Worm (Caenorhabditis elegans) whole organism, L3 larva: ENCODE data around the gene Y116A8B.4.

ENCODE experiments used
- R02D3.7 ChIP-seq: fragments of 150-350 bp; optimal IDR thresholded peaks from 2 replicates; lab custom pipeline; 2014; ENCODE audit warnings: missing biosample characterization, missing genetic modification characterization
- ama-1 ChIP-seq: fragments of 150-350 bp; optimal IDR thresholded peaks from 2 replicates; lab custom pipeline; 2018
- egl-27 ChIP-seq: sonication (generic microtip); optimal IDR thresholded peaks from 4 replicates; lab custom pipeline; 2017; ENCODE audit warnings: missing biosample characterization, missing genetic modification reagents, missing genetic modification characterization
- egl-5 ChIP-seq: fragments of 150-350 bp; optimal IDR thresholded peaks from 2 replicates; lab custom pipeline; 2017; ENCODE audit warnings: missing biosample characterization, missing genetic modification reagents, missing genetic modification characterization, inconsistent platforms
- elt-1 ChIP-seq: fragments of 150-350 bp; optimal IDR thresholded peaks from 2 replicates; lab custom pipeline; 2014; ENCODE audit warnings: missing biosample characterization, missing genetic modification characterization
- elt-2 ChIP-seq: sonication (generic microtip); optimal IDR thresholded peaks from 2 replicates; lab custom pipeline; 2016; ENCODE audit warnings: missing genetic modification reagents, mild to moderate bottlenecking, missing genetic modification characterization, missing compliant biosample characterization
- elt-3 ChIP-seq, 3 experiments: fragments of 150-350 bp in 1 of 3; sonication (generic microtip) in 2 of 3; optimal IDR thresholded peaks; 2 replicates in 2 of 3; 4 replicates in 1 of 3; lab custom pipeline; 2014 to 2017; ENCODE audit warnings: missing biosample characterization in 3 of 3, missing genetic modification characterization in 3 of 3
- eor-1 ChIP-seq, 2 experiments: fragments of 150-350 bp; optimal IDR thresholded peaks; 2 replicates each; lab custom pipeline; 2014 to 2018; ENCODE audit warnings: missing biosample characterization in 2 of 2, missing genetic modification characterization in 2 of 2
- fkh-10 ChIP-seq: sonication (generic microtip); optimal IDR thresholded peaks from 2 replicates; lab custom pipeline; 2017; ENCODE audit warnings: missing biosample characterization, missing genetic modification reagents, missing genetic modification characterization
- fkh-2 ChIP-seq: fragments of 150-350 bp; optimal IDR thresholded peaks from 2 replicates; lab custom pipeline; 2014; ENCODE audit warnings: missing biosample characterization, missing genetic modification reagents, missing genetic modification characterization
- fos-1 ChIP-seq: fragments of 150-350 bp; optimal IDR thresholded peaks from 2 replicates; lab custom pipeline; 2014; ENCODE audit warnings: missing biosample characterization, missing genetic modification characterization
- hmg-11 ChIP-seq: sonication (generic microtip); optimal IDR thresholded peaks from 2 replicates; lab custom pipeline; 2016; ENCODE audit warnings: missing genetic modification characterization, missing compliant biosample characterization
- jun-1 ChIP-seq: fragments of 150-350 bp; optimal IDR thresholded peaks from 2 replicates; lab custom pipeline; 2014; ENCODE audit warnings: missing biosample characterization, missing genetic modification reagents, missing genetic modification characterization
- lin-15B ChIP-seq: fragments of 150-350 bp; optimal IDR thresholded peaks from 2 replicates; lab custom pipeline; 2014; ENCODE audit warnings: missing biosample characterization, missing genetic modification characterization
- lin-39 ChIP-seq: fragments of 150-350 bp; optimal IDR thresholded peaks from 2 replicates; lab custom pipeline; 2018; ENCODE audit warnings: missing biosample characterization, missing genetic modification reagents, missing genetic modification characterization
- lsy-12 ChIP-seq: sonication (generic microtip); optimal IDR thresholded peaks from 2 replicates; lab custom pipeline; 2016; ENCODE audit warnings: mild to moderate bottlenecking, missing genetic modification characterization, missing compliant biosample characterization
- nhr-11 ChIP-seq: fragments of 150-350 bp; optimal IDR thresholded peaks from 2 replicates; lab custom pipeline; 2014; ENCODE audit warnings: missing biosample characterization, missing genetic modification characterization
- nhr-12 ChIP-seq: fragments of 150-350 bp; optimal IDR thresholded peaks from 2 replicates; lab custom pipeline; 2014; ENCODE audit warnings: missing biosample characterization, missing genetic modification characterization
- nhr-23 ChIP-seq: fragments of 150-350 bp; optimal IDR thresholded peaks from 2 replicates; lab custom pipeline; 2014; ENCODE audit warnings: missing biosample characterization, missing genetic modification reagents, missing genetic modification characterization
- nhr-25 ChIP-seq: sonication (generic microtip); optimal IDR thresholded peaks from 2 replicates; lab custom pipeline; 2017; ENCODE audit warnings: missing biosample characterization, missing genetic modification characterization
- nhr-28 ChIP-seq: fragments of 150-350 bp; optimal IDR thresholded peaks from 2 replicates; lab custom pipeline; 2014; ENCODE audit warnings: missing biosample characterization, missing genetic modification characterization
- nhr-43 ChIP-seq: sonication (generic microtip); optimal IDR thresholded peaks from 2 replicates; lab custom pipeline; 2016; ENCODE audit warnings: mild to moderate bottlenecking, missing genetic modification characterization, missing compliant biosample characterization; ENCODE audit not compliant: poor library complexity, severe bottlenecking
- nhr-67 ChIP-seq: fragments of 150-350 bp; optimal IDR thresholded peaks from 2 replicates; lab custom pipeline; 2014; ENCODE audit warnings: missing biosample characterization, missing genetic modification characterization
- nhr-76 ChIP-seq: fragments of 150-350 bp; sonication (generic microtip); optimal IDR thresholded peaks from 5 replicates; lab custom pipeline; 2014; ENCODE audit warnings: missing biosample characterization, missing genetic modification characterization
- nhr-77 ChIP-seq: fragments of 150-350 bp; optimal IDR thresholded peaks from 2 replicates; lab custom pipeline; 2014; ENCODE audit warnings: missing biosample characterization, missing genetic modification characterization
- sea-2 ChIP-seq: fragments of 150-350 bp; sonication (generic microtip); optimal IDR thresholded peaks from 4 replicates; lab custom pipeline; 2014; ENCODE audit warnings: missing biosample characterization, missing genetic modification reagents, missing genetic modification characterization
- skn-1 ChIP-seq: fragments of 150-350 bp; optimal IDR thresholded peaks from 2 replicates; lab custom pipeline; 2014; ENCODE audit warnings: missing biosample characterization, missing genetic modification characterization
- snpc-4 ChIP-seq: fragments of 150-350 bp; optimal IDR thresholded peaks from 2 replicates; lab custom pipeline; 2014; ENCODE audit warnings: missing biosample characterization, missing genetic modification characterization
- tbx-2 ChIP-seq: sonication (generic microtip); optimal IDR thresholded peaks from 2 replicates; lab custom pipeline; 2016; ENCODE audit warnings: mild to moderate bottlenecking, missing genetic modification characterization, missing compliant biosample characterization
- unc-39 ChIP-seq: sonication (generic microtip); optimal IDR thresholded peaks from 4 replicates; lab custom pipeline; 2017; ENCODE audit warnings: missing biosample characterization, missing genetic modification characterization
- ztf-4 ChIP-seq: fragments of 150-350 bp; optimal IDR thresholded peaks from 2 replicates; lab custom pipeline; 2014; ENCODE audit warnings: missing biosample characterization, missing genetic modification characterization

Gene Y116A8B.4

ce11 chrIV:17269042-17269441, 45.5 kb downstream of the Y116A8B.4 start, which contains the start of gene atgp-1:
Gene atgp-1, plus strand, starts transcription at chrIV:17269342.
- no peak for TF ChIP-seq tbx-2 (tag; lab: Kevin White, UChicago)
- no peak for TF ChIP-seq egl-5
- no peak for TF ChIP-seq snpc-4 (tag; lab: Kevin White, UChicago)
- no peak for TF ChIP-seq hmg-11 (tag; lab: Kevin White, UChicago)
- no peak for TF ChIP-seq elt-1 (tag; lab: Kevin White, UChicago)
- no peak for TF ChIP-seq egl-27 (tag; lab: Kevin White, UChicago)
- TF ChIP-seq nhr-12 (tag; lab: Kevin White, UChicago) = no peak
- no peak for TF ChIP-seq lsy-12 (tag; lab: Kevin White, UChicago)
- TF ChIP-seq R02D3.7 = no peak
- TF ChIP-seq nhr-67 (tag; lab: Kevin White, UChicago) = no peak
- no peak for TF ChIP-seq nhr-76
- no peak for TF ChIP-seq elt-2
- no peak for TF ChIP-seq skn-1 (tag; lab: Kevin White, UChicago)
- no peak for TF ChIP-seq nhr-77 (tag; lab: Kevin White, UChicago)
- TF ChIP-seq fos-1 (tag; lab: Kevin White, UChicago) = no peak
- no peak for TF ChIP-seq ama-1 (lab: Kevin White, UChicago)
- TF ChIP-seq unc-39 (tag; lab: Kevin White, UChicago) = no peak

- peak; percentile 25 for TF ChIP-seq nhr-25
- TF ChIP-seq nhr-77 (tag; lab: Kevin White, UChicago) = no peak
Measured at ce11 chrIV:17269702-17270101, 46.1 kb downstream of the Y116A8B.4 start.

- TF ChIP-seq ztf-4 (no peak), egl-27 (tag; lab: Kevin White, UChicago) (no peak), lin-15B (tag; lab: Kevin White, UChicago) (no peak), lin-39 (tag; lab: Kevin White, UChicago) (no peak), fkh-2 (tag; lab: Kevin White, UChicago) (no peak), nhr-43 (tag; lab: Kevin White, UChicago) (no peak), sea-2 (GFP tag; lab: Kevin White, UChicago) (no peak), jun-1 (no peak), eor-1 (tag; optimal IDR thresholded peaks at IDR 0.05; lab: Kevin White, UChicago) (no peak), hmg-11 (tag; lab: Kevin White, UChicago) (no peak), egl-5 (no peak), nhr-76 (no peak), tbx-2 (tag; lab: Kevin White, UChicago) (no peak), nhr-12 (tag; lab: Kevin White, UChicago) (no peak), nhr-23 (no peak), elt-3 (tag; optimal IDR thresholded peaks at IDR 0.05; lab: Kevin White, UChicago) (no peak), nhr-28 (tag; lab: Kevin White, UChicago) (no peak), fkh-10 (GFP tag; lab: Kevin White, UChicago) (no peak), nhr-77 (tag; lab: Kevin White, UChicago) (no peak), nhr-11 (tag; lab: Kevin White, UChicago) (no peak)
Measured at ce11 chrIV:17273602-17274110, 50.1 kb downstream of the Y116A8B.4 start, which contains the start of gene gln-5. Gene gln-5, minus strand, starts transcription at chrIV:17273652.
